Worm (Caenorhabditis elegans) whole organism, L1 larva: ENCODE data around the gene apd-3.
A peak's percentile ranks its signal among the peaks of the same experiment; 100 is the strongest.
"Not testable (repeated sequence)": the region's sequence is repeated elsewhere in the genome, so short reads cannot be mapped to it uniquely, and the experiment has no call there.

Experiments used
- F16B12.6 ChIP-seq: fragments of 150-350 bp; optimal IDR thresholded peaks from 2 replicates; lab custom pipeline; 2014; ENCODE audit warnings: missing biosample characterization, missing genetic modification characterization
- ama-1 ChIP-seq: fragments of 150-350 bp; optimal IDR thresholded peaks from 2 replicates; lab custom pipeline; 2014
- nhr-11 ChIP-seq: fragments of 150-350 bp; optimal IDR thresholded peaks from 2 replicates; lab custom pipeline; 2014; ENCODE audit warnings: missing biosample characterization, missing genetic modification characterization
- nhr-12 ChIP-seq: sonication (generic microtip); optimal IDR thresholded peaks from 2 replicates; lab custom pipeline; 2017; ENCODE audit warnings: missing biosample characterization, missing genetic modification characterization
- nhr-90 ChIP-seq: sonication (generic microtip); optimal IDR thresholded peaks from 2 replicates; lab custom pipeline; 2016; ENCODE audit warnings: mild to moderate bottlenecking, missing genetic modification characterization, missing compliant biosample characterization; ENCODE audit not compliant: poor library complexity
- rnt-1 ChIP-seq: sonication (generic microtip); optimal IDR thresholded peaks from 2 replicates; lab custom pipeline; 2016; ENCODE audit warnings: mild to moderate bottlenecking, missing genetic modification characterization, moderate library complexity, missing compliant biosample characterization
- skn-1 ChIP-seq: fragments of 150-350 bp; optimal IDR thresholded peaks from 2 replicates; lab custom pipeline; 2014; ENCODE audit warnings: missing biosample characterization, missing genetic modification characterization
- sup-37 ChIP-seq: fragments of 200-800 bp; sonication (Bioruptor generic); optimal IDR thresholded peaks from 2 replicates; lab custom pipeline; 2018; ENCODE audit warnings: mild to moderate bottlenecking, missing genetic modification characterization, missing compliant biosample characterization
- unc-30 ChIP-seq: sonication (generic microtip); optimal IDR thresholded peaks from 2 replicates; lab custom pipeline; 2017; ENCODE audit warnings: missing biosample characterization, missing genetic modification characterization
- unc-62 ChIP-seq: fragments of 150-350 bp; optimal IDR thresholded peaks from 2 replicates; lab custom pipeline; 2014; ENCODE audit warnings: missing biosample characterization, missing genetic modification reagents, missing genetic modification characterization
- unc-86 ChIP-seq: sonication (generic microtip); optimal IDR thresholded peaks from 2 replicates; lab custom pipeline; 2016; ENCODE audit warnings: missing genetic modification characterization, missing compliant biosample characterization

ce11 chrII:3523547-3523946 lies 22.7 kb downstream of the apd-3 start:
- not testable (repeated sequence) for TF ChIP-seq nhr-11 (tag; lab: Kevin White, UChicago); skn-1; sup-37 (GFP tag; lab: Kevin White, UChicago); ama-1 (lab: Kevin White, UChicago); unc-62 (GFP tag; lab: Kevin White, UChicago); nhr-12; unc-30
- TF ChIP-seq rnt-1 (peak; percentile 73), unc-86 (tag; lab: Kevin White, UChicago) (peak; percentile 57), nhr-90 (tag; lab: Kevin White, UChicago) (peak; percentile 40), F16B12.6 (tag; lab: Kevin White, UChicago) (peak; percentile 80)
